Worm (Caenorhabditis elegans): ENCODE results near the gene znf-706.

DNA sequence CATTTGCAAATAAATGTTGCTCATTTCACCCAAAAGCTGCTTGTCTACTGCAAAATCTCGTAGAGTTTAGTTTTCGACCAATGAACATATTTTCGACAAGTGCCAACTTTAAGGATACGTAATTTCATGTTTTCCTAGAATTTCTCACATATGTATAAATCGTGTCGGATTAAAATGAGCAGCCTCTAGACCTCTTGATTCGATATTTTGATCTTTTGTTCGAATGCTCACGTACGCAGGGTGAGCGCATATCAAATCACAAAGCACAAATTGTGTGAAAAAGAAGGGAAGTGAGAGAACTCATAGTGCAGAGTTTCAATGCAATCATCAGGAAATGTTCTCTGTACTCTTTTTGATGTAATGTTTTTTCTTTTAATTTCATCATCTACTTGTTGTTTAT, 32.5 kb downstream of the znf-706 start:
- TF ChIP-seq ceh-39 (tag; optimal IDR thresholded peaks at IDR 0.05) = no peak
- no peak for TF ChIP-seq nhr-12 (tag; optimal IDR thresholded peaks at IDR 0.05)
- TF ChIP-seq ztf-11 (tag; optimal IDR thresholded peaks at IDR 0.05) = no peak
- TF ChIP-seq lsy-2 (tag; optimal IDR thresholded peaks at IDR 0.05) = no peak
- no peak for TF ChIP-seq flh-1 (GFP tag; optimal IDR thresholded peaks at IDR 0.05)
- TF ChIP-seq unc-62 (GFP tag; optimal IDR thresholded peaks at IDR 0.05) = no peak
- no peak for TF ChIP-seq bed-3 (GFP tag; optimal IDR thresholded peaks at IDR 0.05)
- no peak for TF ChIP-seq unc-39 (tag; optimal IDR thresholded peaks at IDR 0.05)
- TF ChIP-seq nhr-28 (tag; optimal IDR thresholded peaks at IDR 0.05) = no peak
- no peak for TF ChIP-seq sem-2 (GFP tag; optimal IDR thresholded peaks at IDR 0.05)
- no peak for TF ChIP-seq tbx-8 (GFP tag; optimal IDR thresholded peaks at IDR 0.05)
